Worm (Caenorhabditis elegans): Measurements from ENCODE around the gene Y17G7B.22.

Gene Y17G7B.22

DNA sequence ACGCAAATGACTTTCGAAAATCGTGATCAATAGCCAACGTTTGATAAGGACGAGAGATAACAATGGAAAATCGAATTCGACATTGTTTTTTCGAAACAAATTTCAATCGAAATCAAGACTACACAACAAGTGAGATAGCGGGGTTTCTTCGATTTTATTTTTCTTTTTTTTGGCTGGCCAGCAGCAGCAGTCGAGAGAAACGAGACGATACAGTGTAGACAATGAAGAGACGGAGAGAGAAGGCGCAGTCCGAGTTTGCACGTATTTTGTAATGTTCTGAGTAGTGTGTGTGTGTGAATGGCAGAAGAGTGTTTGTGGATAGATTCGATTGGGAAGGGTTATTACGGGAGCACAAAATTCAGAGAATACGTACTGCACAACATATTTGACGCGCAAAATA, 27.7 kb upstream of the Y17G7B.22 start (continued):
- TF ChIP-seq lin-29 (GFP tag; IDR thresholded peaks at IDR 0.05) (no peak), duxl-1 (tag; optimal IDR thresholded peaks at IDR 0.05; ENCODE audit: poor library complexity) (no peak), nhr-111 (GFP tag; optimal IDR thresholded peaks at IDR 0.05) (no peak), nhr-28 (tag; optimal IDR thresholded peaks at IDR 0.05) (peak; percentile 97), unc-62 (GFP tag; optimal IDR thresholded peaks at IDR 0.05 in 1 of 2) (peak in 1 of 2 experiments; percentile 63), unc-62 (tag; optimal IDR thresholded peaks at IDR 0.05) (no peak), ceh-62 (tag; optimal IDR thresholded peaks at IDR 0.05) (no peak), ZK546.5 (tag; optimal IDR thresholded peaks at IDR 0.05) (no peak), lin-13 (GFP tag; optimal IDR thresholded peaks at IDR 0.05) (no peak), unc-39 (tag; optimal IDR thresholded peaks at IDR 0.05) (no peak), nhr-77 (tag; optimal IDR thresholded peaks at IDR 0.05) (peak; percentile 81), ztf-11 (tag; optimal IDR thresholded peaks at IDR 0.05) (no peak), jun-1 (tag; optimal IDR thresholded peaks at IDR 0.05) (no peak), egl-27 (tag; optimal IDR thresholded peaks at IDR 0.05) (no peak), ceh-32 (tag; optimal IDR thresholded peaks at IDR 0.05; ENCODE audit: poor library complexity) (no peak), aha-1 (tag) (peak; percentile 100), nhr-11 (tag; optimal IDR thresholded peaks at IDR 0.05) (peak; percentile 48), lin-1 (GFP tag; IDR thresholded peaks at IDR 0.05) (peak; percentile 45; the same call in 1 of the 2 replicates), ces-1 (GFP tag; optimal IDR thresholded peaks at IDR 0.05) (no peak), daf-8 (GFP tag; IDR thresholded peaks at IDR 0.05) (no peak), D1046.2 (GFP tag; IDR thresholded peaks at IDR 0.05) (no peak), rbr-2 (tag; optimal IDR thresholded peaks at IDR 0.05) (no peak), ama-1 (optimal IDR thresholded peaks at IDR 0.05) (no peak), skn-1 (tag; optimal IDR thresholded peaks at IDR 0.05) (no peak), F26F4.8 (GFP tag; conservative IDR thresholded peaks at IDR 0.05) (no peak), ceh-20 (GFP tag; IDR thresholded peaks at IDR 0.05) (no peak), zfp-2 (tag; optimal IDR thresholded peaks at IDR 0.05) (no peak), pha-4 (GFP tag; IDR thresholded peaks at IDR 0.05) (no peak), pha-4 (tag; optimal IDR thresholded peaks at IDR 0.05) (no peak), madf-9 (GFP tag; conservative IDR thresholded peaks at IDR 0.05) (no peak), egl-43 (GFP tag; IDR thresholded peaks at IDR 0.05) (no peak), daf-16 (GFP tag; optimal IDR thresholded peaks at IDR 0.05) (no peak), daf-16 (tag; optimal IDR thresholded peaks at IDR 0.05) (peak; percentile 96), mdl-1 (tag; optimal IDR thresholded peaks at IDR 0.05) (peak in 1 of 2 experiments; percentile 68), nhr-6 (tag; optimal IDR thresholded peaks at IDR 0.05) (peak; percentile 8), dmd-9 (GFP tag; IDR thresholded peaks at IDR 0.05) (no peak), nhr-25 (tag; optimal IDR thresholded peaks at IDR 0.05; ENCODE audit: borderline replicate concordance, insufficient read depth) (peak; percentile 22), tra-1 (GFP tag; IDR thresholded peaks at IDR 0.05) (no peak), Y5F2A.4 (GFP tag; optimal IDR thresholded peaks at IDR 0.05) (no peak), zip-11 (GFP tag; IDR thresholded peaks at IDR 0.05) (no peak), aly-2 (tag; optimal IDR thresholded peaks at IDR 0.05) (no peak), nhr-76 (tag; optimal IDR thresholded peaks at IDR 0.05) (no peak), dve-1 (tag; optimal IDR thresholded peaks at IDR 0.05; ENCODE audit: insufficient read depth) (peak; percentile 87), dmd-6 (GFP tag; IDR thresholded peaks at IDR 0.05) (peak; percentile 81), mdt-29 (GFP tag; IDR thresholded peaks at IDR 0.05) (0 out of 2 replicates have a peak, but pooled peaks have one; percentile 27), nhr-48 (tag; optimal IDR thresholded peaks at IDR 0.05) (peak; percentile 54), ceh-28 (tag; optimal IDR thresholded peaks at IDR 0.05) (no peak), zip-2 (tag; optimal IDR thresholded peaks at IDR 0.05) (no peak), fos-1 (tag; optimal IDR thresholded peaks at IDR 0.05) (no peak), saeg-2 (GFP tag; IDR thresholded peaks at IDR 0.05) (no peak), R02D3.7 (tag; optimal IDR thresholded peaks at IDR 0.05) (no peak), ztf-7 (tag; optimal IDR thresholded peaks at IDR 0.05) (no peak), php-3 (GFP tag; IDR thresholded peaks at IDR 0.05) (no peak), vab-7 (GFP tag; IDR thresholded peaks at IDR 0.05) (no peak)

All from whole organism, L4 larva.